Worm (Caenorhabditis elegans): Measurements from ENCODE around the gene srg-42.

Gene srg-42

ce11 chrV:11147780-11148144 lies 10.1 kb downstream of the srg-42 start (continued):
- TF ChIP-seq lin-29 (GFP tag; IDR thresholded peaks at IDR 0.05) (no peak), hlh-30 (tag; optimal IDR thresholded peaks at IDR 0.05; ENCODE audit: insufficient read depth) (peak; percentile 30), egl-27 (tag; optimal IDR thresholded peaks at IDR 0.05) (no peak), zag-1 (tag; optimal IDR thresholded peaks at IDR 0.05) (no peak), tag-97 (GFP tag; IDR thresholded peaks at IDR 0.05) (no peak)

DNA sequence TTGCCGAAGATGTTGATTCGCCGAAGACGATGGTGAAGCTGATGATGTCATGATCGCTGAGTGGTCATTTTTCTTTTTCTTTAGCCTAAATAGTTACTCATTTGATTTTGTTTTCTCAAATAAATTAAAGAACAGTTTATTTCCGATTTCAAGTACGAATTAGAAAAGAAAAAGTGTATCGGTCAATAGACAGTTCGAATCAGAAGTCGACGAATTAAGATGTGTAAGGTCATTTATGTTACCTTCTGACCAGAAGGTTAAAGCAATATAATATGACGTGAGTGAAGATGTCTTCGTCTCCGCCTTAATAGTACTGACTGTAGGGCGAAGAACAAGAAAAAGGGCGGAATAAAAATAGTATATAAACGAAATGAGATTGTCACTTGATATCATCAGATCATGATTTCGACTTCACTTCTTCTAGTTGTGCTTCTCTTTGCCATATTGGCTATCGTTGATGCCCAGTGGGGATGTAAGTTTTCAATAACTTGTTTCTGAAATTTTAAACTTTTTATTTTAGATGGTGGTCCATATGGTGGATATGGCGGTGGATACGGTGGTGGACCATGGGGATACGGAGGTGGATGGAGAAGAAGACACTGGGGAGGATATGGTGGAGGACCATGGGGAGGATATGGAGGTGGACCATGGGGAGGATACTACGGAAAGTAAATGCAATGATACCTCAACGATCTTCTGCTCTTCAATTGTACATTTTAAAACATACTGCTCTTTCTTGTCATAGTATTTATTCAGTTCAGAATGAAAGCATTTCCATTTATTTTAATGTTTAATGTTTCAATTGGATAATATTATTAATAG lies 10.7 kb downstream of the srg-42 start, which contains the start of the genes T19C4.24 and nlp-33:
Gene T19C4.24 (minus strand): TSS at position 51 of the 822 bp plus-strand sequence.
Gene nlp-33 (plus strand): TSS at position 389 of the 822 bp plus-strand sequence.
- peak; percentile 78 for TF ChIP-seq nhr-25 (tag; optimal IDR thresholded peaks at IDR 0.05; ENCODE audit: borderline replicate concordance, insufficient read depth)
- TF ChIP-seq vab-7 (GFP tag; IDR thresholded peaks at IDR 0.05): no peak
- TF ChIP-seq nhr-48 (tag; optimal IDR thresholded peaks at IDR 0.05): no peak
- no peak for TF ChIP-seq sdz-12 (GFP tag; optimal IDR thresholded peaks at IDR 0.05)
- TF ChIP-seq ama-1 (optimal IDR thresholded peaks at IDR 0.05): peak; percentile 94
- 0 out of 2 replicates have a peak, but pooled peaks have one; percentile 15 for TF ChIP-seq ctbp-1 (GFP tag; IDR thresholded peaks at IDR 0.05)
- TF ChIP-seq F26F4.8 (GFP tag; conservative IDR thresholded peaks at IDR 0.05): no peak
- no peak for TF ChIP-seq fkh-10 (GFP tag; optimal IDR thresholded peaks at IDR 0.05)
- no peak for TF ChIP-seq pqm-1 (tag; optimal IDR thresholded peaks at IDR 0.05)
- no peak for TF ChIP-seq Y105C5A.15 (GFP tag; IDR thresholded peaks at IDR 0.05)
- TF ChIP-seq nhr-102 (tag; optimal IDR thresholded peaks at IDR 0.05): no peak
- no peak for TF ChIP-seq daf-12 (tag; optimal IDR thresholded peaks at IDR 0.05)
- no peak for TF ChIP-seq Y5F2A.4 (GFP tag; optimal IDR thresholded peaks at IDR 0.05)
- no peak for TF ChIP-seq F10B5.3 (tag; optimal IDR thresholded peaks at IDR 0.05)
- 0 out of 2 replicates have a peak, but pooled peaks have one; percentile 14 for TF ChIP-seq egl-43 (GFP tag; IDR thresholded peaks at IDR 0.05)
- peak; percentile 49 for TF ChIP-seq hlh-30 (tag; optimal IDR thresholded peaks at IDR 0.05; ENCODE audit: insufficient read depth)
- TF ChIP-seq mxl-2 (GFP tag; conservative IDR thresholded peaks at IDR 0.05): 0 out of 2 replicates have a peak, but pooled peaks have one; percentile 50
- no peak for TF ChIP-seq daf-16 (GFP tag; optimal IDR thresholded peaks at IDR 0.05)
- TF ChIP-seq daf-16 (tag; optimal IDR thresholded peaks at IDR 0.05): no peak
- peak; percentile 50 for TF ChIP-seq gei-8 (GFP tag; optimal IDR thresholded peaks at IDR 0.05)
- no peak for TF ChIP-seq ceh-28 (tag; optimal IDR thresholded peaks at IDR 0.05)
- TF ChIP-seq tag-97 (GFP tag; IDR thresholded peaks at IDR 0.05): no peak
- no peak for TF ChIP-seq php-3 (GFP tag; IDR thresholded peaks at IDR 0.05)
- no peak for TF ChIP-seq spr-1 (tag; optimal IDR thresholded peaks at IDR 0.05)
- no peak for TF ChIP-seq zip-2 (tag; optimal IDR thresholded peaks at IDR 0.05)
- TF ChIP-seq lin-39 (tag; optimal IDR thresholded peaks at IDR 0.05): no peak
- no peak for TF ChIP-seq zfp-2 (tag; optimal IDR thresholded peaks at IDR 0.05)
- no peak for TF ChIP-seq nhr-111 (GFP tag; optimal IDR thresholded peaks at IDR 0.05)
- no peak for TF ChIP-seq mdl-1 (tag; optimal IDR thresholded peaks at IDR 0.05)
- 0 out of 2 replicates have a peak, but pooled peaks have one; percentile 4 for TF ChIP-seq madf-9 (GFP tag; conservative IDR thresholded peaks at IDR 0.05)
- no peak for TF ChIP-seq mes-2 (tag; optimal IDR thresholded peaks at IDR 0.05; ENCODE audit: poor library complexity, severe bottlenecking)
- no peak for TF ChIP-seq skn-1 (tag; optimal IDR thresholded peaks at IDR 0.05)
- no peak for TF ChIP-seq aly-2 (tag; optimal IDR thresholded peaks at IDR 0.05)
- TF ChIP-seq unc-62 (GFP tag; optimal IDR thresholded peaks at IDR 0.05 in 1 of 2): peak in 1 of 2 experiments; percentile 97
- TF ChIP-seq unc-62 (tag; optimal IDR thresholded peaks at IDR 0.05): no peak
- no peak for TF ChIP-seq ceh-32 (tag; optimal IDR thresholded peaks at IDR 0.05; ENCODE audit: poor library complexity)
- TF ChIP-seq ceh-44 (GFP tag; IDR thresholded peaks at IDR 0.05): no peak
- no peak for TF ChIP-seq unc-130 (GFP tag; optimal IDR thresholded peaks at IDR 0.05)
